Worm (Caenorhabditis elegans) whole organism, early embryonic: Measurements from ENCODE around the gene clc-13.

Experiments
- B0310.2 ChIP-seq: sonication (generic microtip); optimal IDR thresholded peaks from 2 replicates; lab custom pipeline; 2016; ENCODE audit warnings: mild to moderate bottlenecking, missing genetic modification characterization, missing compliant biosample characterization
- F13C5.2 ChIP-seq: sonication (generic microtip); optimal IDR thresholded peaks from 2 replicates; lab custom pipeline; 2017; ENCODE audit warnings: mild to moderate bottlenecking, missing genetic modification characterization, inconsistent platforms, missing compliant biosample characterization
- aly-1 ChIP-seq: sonication (generic microtip); optimal IDR thresholded peaks from 2 replicates; lab custom pipeline; 2016; ENCODE audit warnings: missing genetic modification characterization, missing compliant biosample characterization
- ama-1 ChIP-seq: fragments of 150-350 bp; optimal IDR thresholded peaks from 2 replicates; lab custom pipeline; 2014
- ceh-13 ChIP-seq: fragments of 200-800 bp; sonication (Bioruptor generic); optimal IDR thresholded peaks from 2 replicates; lab custom pipeline; 2018; ENCODE audit warnings: mild to moderate bottlenecking, missing genetic modification characterization, missing compliant biosample characterization
- ceh-36 ChIP-seq: sonication (generic microtip); optimal IDR thresholded peaks from 2 replicates; lab custom pipeline; 2016; ENCODE audit warnings: missing genetic modification characterization, inconsistent platforms, missing compliant biosample characterization
- ets-7 ChIP-seq: sonication (generic microtip); optimal IDR thresholded peaks from 2 replicates; lab custom pipeline; 2016; ENCODE audit warnings: missing genotype, missing genetic modification characterization, missing compliant biosample characterization
- flt-1 ChIP-seq: fragments of 200-800 bp; sonication (Bioruptor generic); IDR thresholded peaks from 2 replicates; pipeline ENCODE4 v1.3.6; 2022; ENCODE audit warnings: missing genetic modification characterization, missing compliant biosample characterization
- hmbx-1 ChIP-seq: sonication (generic microtip); optimal IDR thresholded peaks from 2 replicates; lab custom pipeline; 2016; ENCODE audit warnings: mild to moderate bottlenecking, missing genetic modification characterization, missing compliant biosample characterization
- hmg-4 ChIP-seq: fragments of 200-800 bp; sonication (Bioruptor generic); optimal IDR thresholded peaks from 2 replicates; lab custom pipeline; 2018; ENCODE audit warnings: mild to moderate bottlenecking, missing genetic modification characterization, missing compliant biosample characterization
- hnd-1 ChIP-seq: sonication (generic microtip); optimal IDR thresholded peaks from 2 replicates; lab custom pipeline; 2016; ENCODE audit warnings: missing genetic modification characterization, missing compliant biosample characterization
- pes-1 ChIP-seq: fragments of 200-800 bp; sonication (Bioruptor generic); IDR thresholded peaks from 2 replicates; pipeline ENCODE4 v1.3.6; 2022; ENCODE audit warnings: missing genetic modification reagents, missing genetic modification characterization, missing compliant biosample characterization
- scrt-1 ChIP-seq: fragments of 200-800 bp; sonication (Bioruptor generic); IDR thresholded peaks from 2 replicates; pipeline ENCODE4 v1.3.6; 2022; ENCODE audit warnings: missing genetic modification characterization, missing compliant biosample characterization
- sea-1 ChIP-seq: fragments of 200-800 bp; sonication (Bioruptor generic); conservative IDR thresholded peaks from 2 replicates; pipeline ENCODE4 v1.3.6; 2022; ENCODE audit warnings: missing genetic modification characterization, missing compliant biosample characterization
- tbx-11 ChIP-seq: fragments of 200-800 bp; sonication (Bioruptor generic); IDR thresholded peaks from 2 replicates; pipeline ENCODE4 v1.3.6; 2022; ENCODE audit warnings: missing genetic modification characterization, missing compliant biosample characterization
- tbx-37 ChIP-seq: fragments of 200-800 bp; sonication (Bioruptor generic); conservative IDR thresholded peaks from 2 replicates; pipeline ENCODE4 v1.3.6; 2022; ENCODE audit warnings: missing genetic modification reagents, missing genetic modification characterization, missing compliant biosample characterization
- tra-4 ChIP-seq: sonication (generic microtip); optimal IDR thresholded peaks from 2 replicates; lab custom pipeline; 2017; ENCODE audit warnings: missing genetic modification characterization, missing compliant biosample characterization

The clc-13 gene

ce11 chrV:17005189-17005588, 9.0 kb upstream of the clc-13 start, which contains the start of gene srh-131:
Gene srh-131 (plus strand): TSS chrV:17005489.
- no peak for TF ChIP-seq scrt-1 (GFP tag; lab: Robert Waterston, UW)
- no peak for TF ChIP-seq ceh-36 (tag; lab: Kevin White, UChicago)
- TF ChIP-seq tra-4 (tag; lab: Kevin White, UChicago), result no peak
- no peak for TF ChIP-seq aly-1
- TF ChIP-seq tbx-37 (GFP tag; lab: Robert Waterston, UW), result no peak
- TF ChIP-seq hmg-4 (GFP tag; lab: Kevin White, UChicago), result no peak
- no peak for TF ChIP-seq ets-7 (tag; lab: Kevin White, UChicago)
- TF ChIP-seq tbx-11 (GFP tag; lab: Robert Waterston, UW), result no peak
- no peak for TF ChIP-seq F13C5.2 (tag; lab: Kevin White, UChicago)
- TF ChIP-seq hmbx-1, result no peak
- TF ChIP-seq B0310.2 (tag; lab: Kevin White, UChicago), result no peak
- no peak for TF ChIP-seq ceh-13 (GFP tag; lab: Kevin White, UChicago)
- no peak for TF ChIP-seq sea-1 (GFP tag; lab: Robert Waterston, UW)
- TF ChIP-seq ama-1 (lab: Kevin White, UChicago), result no peak

ce11 chrV:17008302-17008701, 5.9 kb upstream of the clc-13 start, which contains the start of gene sri-69:
Gene sri-69 (minus strand): TSS chrV:17008402.
- no peak for TF ChIP-seq hmbx-1
- no peak for TF ChIP-seq ceh-36 (tag; lab: Kevin White, UChicago)
- no peak for TF ChIP-seq pes-1 (GFP tag; lab: Robert Waterston, UW)
- no peak for TF ChIP-seq hnd-1 (tag; lab: Kevin White, UChicago)
- no peak for TF ChIP-seq B0310.2 (tag; lab: Kevin White, UChicago)
- no peak for TF ChIP-seq ama-1 (lab: Kevin White, UChicago)
- TF ChIP-seq tbx-37 (GFP tag; lab: Robert Waterston, UW), result no peak

ce11 chrV:17009342-17010064, 4.7 kb upstream of the clc-13 start, which contains the start of the genes clc-12 and clec-240:
Gene clc-12 (minus strand): TSS chrV:17009388.
Gene clec-240 (plus strand): TSS chrV:17010014.
- TF ChIP-seq tbx-11 (GFP tag; lab: Robert Waterston, UW) (no peak), aly-1 (no peak), ama-1 (lab: Kevin White, UChicago) (no peak), ets-7 (tag; lab: Kevin White, UChicago) (no peak), hmg-4 (GFP tag; lab: Kevin White, UChicago) (no peak), hnd-1 (tag; lab: Kevin White, UChicago) (no peak), tbx-37 (GFP tag; lab: Robert Waterston, UW) (no peak), hmbx-1 (no peak), tra-4 (tag; lab: Kevin White, UChicago) (no peak)

ce11 chrV:17013232-17013631, 976 bp upstream of the clc-13 start, which contains the start of gene clec-241:
Gene clec-241 (minus strand): TSS chrV:17013332.
- TF ChIP-seq aly-1 (no peak), tbx-11 (GFP tag; lab: Robert Waterston, UW) (no peak), scrt-1 (GFP tag; lab: Robert Waterston, UW) (no peak), F13C5.2 (tag; lab: Kevin White, UChicago) (no peak), ets-7 (tag; lab: Kevin White, UChicago) (no peak), ceh-13 (GFP tag; lab: Kevin White, UChicago) (no peak), ceh-36 (tag; lab: Kevin White, UChicago) (no peak), flt-1 (GFP tag; lab: Robert Waterston, UW) (no peak), hmg-4 (GFP tag; lab: Kevin White, UChicago) (no peak), B0310.2 (tag; lab: Kevin White, UChicago) (no peak), tra-4 (tag; lab: Kevin White, UChicago) (no peak), sea-1 (GFP tag; lab: Robert Waterston, UW) (no peak), hmbx-1 (no peak), hnd-1 (tag; lab: Kevin White, UChicago) (no peak), tbx-37 (GFP tag; lab: Robert Waterston, UW) (no peak), ama-1 (lab: Kevin White, UChicago) (no peak)

- TF ChIP-seq ama-1 (lab: Kevin White, UChicago) (no peak), hmg-4 (GFP tag; lab: Kevin White, UChicago) (no peak), aly-1 (no peak), tbx-11 (GFP tag; lab: Robert Waterston, UW) (no peak), sea-1 (GFP tag; lab: Robert Waterston, UW) (no peak), pes-1 (GFP tag; lab: Robert Waterston, UW) (no peak), ceh-13 (GFP tag; lab: Kevin White, UChicago) (no peak), hnd-1 (tag; lab: Kevin White, UChicago) (no peak), tra-4 (tag; lab: Kevin White, UChicago) (no peak), tbx-37 (GFP tag; lab: Robert Waterston, UW) (no peak), ets-7 (tag; lab: Kevin White, UChicago) (no peak), B0310.2 (tag; lab: Kevin White, UChicago) (no peak), hmbx-1 (no peak), flt-1 (GFP tag; lab: Robert Waterston, UW) (no peak), ceh-36 (tag; lab: Kevin White, UChicago) (no peak), scrt-1 (GFP tag; lab: Robert Waterston, UW) (no peak)
Observed at ce11 chrV:17016787-17017186, 2.6 kb downstream of the clc-13 start, which contains the start of gene srh-97. Gene srh-97 (plus strand): TSS chrV:17017087.

ce11 chrV:17019690-17020089, 5.5 kb downstream of the clc-13 start, which contains the start of gene F49H6.17:
Gene F49H6.17 (plus strand): TSS chrV:17019990.
- TF ChIP-seq flt-1 (GFP tag; lab: Robert Waterston, UW) (no peak), tbx-37 (GFP tag; lab: Robert Waterston, UW) (no peak), ceh-13 (GFP tag; lab: Kevin White, UChicago) (no peak), sea-1 (GFP tag; lab: Robert Waterston, UW) (no peak), hmbx-1 (no peak), scrt-1 (GFP tag; lab: Robert Waterston, UW) (no peak), F13C5.2 (tag; lab: Kevin White, UChicago) (no peak), hmg-4 (GFP tag; lab: Kevin White, UChicago) (no peak), B0310.2 (tag; lab: Kevin White, UChicago) (no peak), pes-1 (GFP tag; lab: Robert Waterston, UW) (no peak)
